Worm (Caenorhabditis elegans) whole organism, L1 larva: ENCODE data around the gene toh-1.
A peak's percentile ranks its signal among the peaks of the same experiment; 100 is the strongest.

Source experiments
- C16A3.4 ChIP-seq: fragments of 150-350 bp; optimal IDR thresholded peaks from 2 replicates; lab custom pipeline; 2014; ENCODE audit warnings: missing biosample characterization, missing genetic modification characterization
- blmp-1 ChIP-seq: fragments of 150-350 bp; optimal IDR thresholded peaks from 2 replicates; lab custom pipeline; 2014; ENCODE audit warnings: missing biosample characterization, missing genetic modification characterization
- ceh-8 ChIP-seq: fragments of 200-800 bp; sonication (Bioruptor generic); optimal IDR thresholded peaks from 2 replicates; lab custom pipeline; 2018; ENCODE audit warnings: mild to moderate bottlenecking, missing genetic modification characterization, moderate library complexity, missing compliant biosample characterization
- ceh-82 ChIP-seq, 3 experiments: fragments of 150-350 bp in 1 of 3; sonication (generic microtip) in 2 of 3; optimal IDR thresholded peaks; 2 replicates each; lab custom pipeline; 2014 to 2017; ENCODE audit warnings: missing biosample characterization in 3 of 3, missing genetic modification characterization in 3 of 3
- ces-1 ChIP-seq: fragments of 150-350 bp; optimal IDR thresholded peaks from 2 replicates; lab custom pipeline; 2014; ENCODE audit warnings: missing biosample characterization, missing genetic modification reagents, missing genetic modification characterization
- dpl-1 ChIP-seq, 3 experiments: fragments of 150-350 bp in 2 of 3; sonication (generic microtip) in 1 of 3; optimal IDR thresholded peaks; 2 replicates each; lab custom pipeline; 2014 to 2017; ENCODE audit warnings: missing biosample characterization in 3 of 3, missing genetic modification characterization in 3 of 3, missing genetic modification reagents in 3 of 3
- elt-3 ChIP-seq, 6 experiments: fragments of 150-350 bp in 1 of 6; sonication (generic microtip); optimal IDR thresholded peaks; 2 replicates each; lab custom pipeline; 2017 to 2018; ENCODE audit warnings: missing biosample characterization in 6 of 6, missing genetic modification characterization in 6 of 6, inconsistent platforms in 1 of 6
- ets-5 ChIP-seq: fragments of 200-800 bp; sonication (Bioruptor generic); IDR thresholded peaks from 2 replicates; pipeline ENCODE4 v1.3.6; 2022; ENCODE audit warnings: missing genetic modification characterization, missing compliant biosample characterization
- fkh-10 ChIP-seq: sonication (generic microtip); optimal IDR thresholded peaks from 2 replicates; lab custom pipeline; 2017; ENCODE audit warnings: missing biosample characterization, missing genetic modification reagents, missing genetic modification characterization
- fkh-8 ChIP-seq: sonication (generic microtip); optimal IDR thresholded peaks from 2 replicates; lab custom pipeline; 2016; ENCODE audit warnings: mild to moderate bottlenecking, missing genetic modification characterization, missing compliant biosample characterization
- hpl-2 ChIP-seq: fragments of 150-350 bp; optimal IDR thresholded peaks from 2 replicates; lab custom pipeline; 2014; ENCODE audit warnings: missing biosample characterization, missing genetic modification reagents, missing genetic modification characterization
- irx-1 ChIP-seq: sonication (generic microtip); optimal IDR thresholded peaks from 2 replicates; lab custom pipeline; 2016; ENCODE audit warnings: missing genetic modification characterization, missing compliant biosample characterization
- isw-1 ChIP-seq: fragments of 200-800 bp; sonication (Bioruptor generic); IDR thresholded peaks from 2 replicates; pipeline ENCODE4 v1.3.6; 2022; ENCODE audit warnings: missing genetic modification characterization, missing compliant biosample characterization
- jun-1 ChIP-seq: fragments of 150-350 bp; optimal IDR thresholded peaks from 2 replicates; lab custom pipeline; 2014; ENCODE audit warnings: missing biosample characterization, missing genetic modification reagents, missing genetic modification characterization
- lin-13 ChIP-seq: fragments of 150-350 bp; optimal IDR thresholded peaks from 2 replicates; lab custom pipeline; 2014; ENCODE audit warnings: missing biosample characterization, missing genetic modification reagents, missing genetic modification characterization
- lin-15B ChIP-seq: fragments of 150-350 bp; sonication (generic microtip); optimal IDR thresholded peaks from 3 replicates; lab custom pipeline; 2014; ENCODE audit warnings: missing biosample characterization, missing genetic modification characterization
- lin-39 ChIP-seq: fragments of 150-350 bp; optimal IDR thresholded peaks from 2 replicates; lab custom pipeline; 2014; ENCODE audit warnings: missing biosample characterization, missing genetic modification reagents, missing genetic modification characterization
- mep-1 ChIP-seq: fragments of 150-350 bp; optimal IDR thresholded peaks from 2 replicates; lab custom pipeline; 2014; ENCODE audit warnings: missing biosample characterization, missing genetic modification characterization
- nhr-28 ChIP-seq: fragments of 150-350 bp; optimal IDR thresholded peaks from 2 replicates; lab custom pipeline; 2014; ENCODE audit warnings: missing biosample characterization, missing genetic modification characterization
- nhr-47 ChIP-seq: sonication (generic microtip); optimal IDR thresholded peaks from 2 replicates; lab custom pipeline; 2016; ENCODE audit warnings: mild to moderate bottlenecking, missing genetic modification characterization, moderate library complexity, missing compliant biosample characterization
- nhr-71 ChIP-seq: sonication (generic microtip); optimal IDR thresholded peaks from 2 replicates; lab custom pipeline; 2016; ENCODE audit warnings: mild to moderate bottlenecking, missing genetic modification characterization, moderate library complexity, missing compliant biosample characterization
- nhr-77 ChIP-seq: fragments of 150-350 bp; optimal IDR thresholded peaks from 2 replicates; lab custom pipeline; 2014; ENCODE audit warnings: missing biosample characterization, missing genetic modification characterization
- nhr-84 ChIP-seq: sonication (generic microtip); optimal IDR thresholded peaks from 2 replicates; lab custom pipeline; 2017; ENCODE audit warnings: missing biosample characterization, missing genetic modification characterization
- nhr-85 ChIP-seq: sonication (generic microtip); peaks from one replicate; lab custom pipeline; 2016; ENCODE audit warnings: missing genetic modification characterization, inconsistent platforms, missing compliant biosample characterization
- pax-3 ChIP-seq: fragments of 200-800 bp; sonication (Bioruptor generic); optimal IDR thresholded peaks from 2 replicates; lab custom pipeline; 2018; ENCODE audit warnings: mild to moderate bottlenecking, missing genetic modification characterization, moderate library complexity, missing compliant biosample characterization
- pqm-1 ChIP-seq: sonication (generic microtip); optimal IDR thresholded peaks from 3 replicates; lab custom pipeline; 2017; ENCODE audit warnings: missing biosample characterization, missing genetic modification characterization
- skn-1 ChIP-seq: fragments of 150-350 bp; optimal IDR thresholded peaks from 2 replicates; lab custom pipeline; 2014; ENCODE audit warnings: missing biosample characterization, missing genetic modification characterization
- snpc-4 ChIP-seq: fragments of 150-350 bp; optimal IDR thresholded peaks from 2 replicates; lab custom pipeline; 2014; ENCODE audit warnings: missing biosample characterization, missing genetic modification characterization
- snu-23 ChIP-seq: sonication (generic microtip); optimal IDR thresholded peaks from 2 replicates; lab custom pipeline; 2016; ENCODE audit warnings: missing genetic modification characterization, missing compliant biosample characterization
- tbx-2 ChIP-seq: sonication (generic microtip); optimal IDR thresholded peaks from 2 replicates; lab custom pipeline; 2016; ENCODE audit warnings: missing genetic modification characterization, missing compliant biosample characterization
- unc-130 ChIP-seq: fragments of 150-350 bp; optimal IDR thresholded peaks from 2 replicates; lab custom pipeline; 2017; ENCODE audit warnings: missing biosample characterization, missing genetic modification characterization, inconsistent platforms
- unc-30 ChIP-seq: sonication (generic microtip); optimal IDR thresholded peaks from 2 replicates; lab custom pipeline; 2017; ENCODE audit warnings: missing biosample characterization, missing genetic modification characterization
- unc-62 ChIP-seq: fragments of 150-350 bp; optimal IDR thresholded peaks from 2 replicates; lab custom pipeline; 2014; ENCODE audit warnings: missing biosample characterization, missing genetic modification reagents, missing genetic modification characterization
- unc-86 ChIP-seq: sonication (generic microtip); optimal IDR thresholded peaks from 2 replicates; lab custom pipeline; 2016; ENCODE audit warnings: missing genetic modification characterization, missing compliant biosample characterization
- unc-98 ChIP-seq: fragments of 200-800 bp; sonication (Bioruptor generic); IDR thresholded peaks from 2 replicates; pipeline ENCODE4 v1.3.6; 2022; ENCODE audit warnings: missing genetic modification characterization, missing compliant biosample characterization
- vab-15 ChIP-seq: sonication (generic microtip); optimal IDR thresholded peaks from 2 replicates; lab custom pipeline; 2017; ENCODE audit warnings: missing genotype, mild to moderate bottlenecking, missing genetic modification characterization, missing compliant biosample characterization
- xbp-1 ChIP-seq: sonication (generic microtip); optimal IDR thresholded peaks from 2 replicates; lab custom pipeline; 2016; ENCODE audit warnings: missing genetic modification characterization, missing compliant biosample characterization
- zip-4 ChIP-seq: fragments of 200-800 bp; sonication (Bioruptor generic); optimal IDR thresholded peaks from 2 replicates; lab custom pipeline; 2018; ENCODE audit warnings: mild to moderate bottlenecking, missing genetic modification characterization, moderate library complexity, missing compliant biosample characterization
- ztf-4 ChIP-seq: fragments of 150-350 bp; optimal IDR thresholded peaks from 2 replicates; lab custom pipeline; 2014; ENCODE audit warnings: missing biosample characterization, missing genetic modification characterization

The toh-1 gene

ce11 chrIII:3773173-3773572 is 35.7 kb downstream of the toh-1 start, which contains the start of gene lec-4 (continued):
- TF ChIP-seq vab-15 (no peak), nhr-85 (tag; lab: Kevin White, UChicago) (peak; percentile 86), ces-1 (no peak), isw-1 (GFP tag; lab: Robert Waterston, UW) (no peak), xbp-1 (peak; percentile 22), nhr-84 (tag; lab: Kevin White, UChicago) (no peak), unc-30 (tag; lab: Kevin White, UChicago) (no peak), unc-98 (GFP tag; lab: Robert Waterston, UW) (no peak), pqm-1 (tag; lab: Kevin White, UChicago) (no peak), unc-130 (tag; lab: Kevin White, UChicago) (peak; percentile 52), snpc-4 (tag; lab: Kevin White, UChicago) (peak; percentile 0), nhr-47 (peak; percentile 42), tbx-2 (tag; lab: Kevin White, UChicago) (peak; percentile 30), ets-5 (GFP tag; lab: Robert Waterston, UW) (no peak), dpl-1 (GFP tag; optimal IDR thresholded peaks at IDR 0.05; lab: Kevin White, UChicago) (peak; percentile 26 to 45 (median 28)), irx-1 (no peak), nhr-77 (tag; lab: Kevin White, UChicago) (peak; percentile 18), lin-15B (tag; lab: Kevin White, UChicago) (no peak), nhr-28 (no peak), lin-13 (GFP tag; lab: Kevin White, UChicago) (no peak), unc-62 (GFP tag; lab: Kevin White, UChicago) (no peak), ztf-4 (tag; lab: Kevin White, UChicago) (no peak), ceh-82 (tag; optimal IDR thresholded peaks at IDR 0.05; lab: Kevin White, UChicago) (peak in 1 of 3 experiments; percentile 28), blmp-1 (tag; lab: Kevin White, UChicago) (peak; percentile 31), fkh-8 (tag; lab: Kevin White, UChicago) (peak; percentile 12), snu-23 (GFP tag; lab: Kevin White, UChicago) (peak; percentile 49), elt-3 (tag; optimal IDR thresholded peaks at IDR 0.05; lab: Kevin White, UChicago) (peak in 2 of 6 experiments; percentile 5 to 25), lin-39 (no peak), skn-1 (tag; lab: Kevin White, UChicago) (peak; percentile 38), mep-1 (tag; lab: Kevin White, UChicago) (peak; percentile 50)

- TF ChIP-seq skn-1 (tag; lab: Kevin White, UChicago), result no peak
- TF ChIP-seq pax-3 (tag; lab: Kevin White, UChicago), result no peak
- TF ChIP-seq unc-86 (tag; lab: Kevin White, UChicago), result no peak
- TF ChIP-seq hpl-2 (GFP tag; lab: Kevin White, UChicago), result no peak
- no peak for TF ChIP-seq zip-4 (GFP tag; lab: Kevin White, UChicago)
- TF ChIP-seq lin-39, result no peak
- TF ChIP-seq unc-98 (GFP tag; lab: Robert Waterston, UW), result no peak
- no peak for TF ChIP-seq dpl-1 (GFP tag; optimal IDR thresholded peaks at IDR 0.05; lab: Kevin White, UChicago)
- TF ChIP-seq tbx-2 (tag; lab: Kevin White, UChicago), result no peak
- TF ChIP-seq fkh-10 (GFP tag; lab: Kevin White, UChicago), result no peak
- no peak for TF ChIP-seq C16A3.4 (tag; lab: Kevin White, UChicago)
Observed at ce11 chrIII:3768200-3768599, 40.6 kb downstream of the toh-1 start, which contains the start of gene gmeb-3. gmeb-3 (plus strand) TSS chrIII:3768500.

- peak; percentile 14 for TF ChIP-seq fkh-8 (tag; lab: Kevin White, UChicago)
- TF ChIP-seq ceh-8 (GFP tag; lab: Kevin White, UChicago), result peak; percentile 88
- TF ChIP-seq nhr-71 (tag; lab: Kevin White, UChicago), result peak; percentile 33
- TF ChIP-seq jun-1 (tag; lab: Kevin White, UChicago), result no peak
Observed at ce11 chrIII:3765460-3765859, 43.4 kb downstream of the toh-1 start, which contains the start of gene C44F1.1. C44F1.1 (minus strand) TSS chrIII:3765560.
